Fruit fly (Drosophila melanogaster): ENCODE data around the gene CG14937.
A peak's percentile ranks its signal among the peaks of the same experiment; 100 is the strongest.

CG14937 gene

DNA sequence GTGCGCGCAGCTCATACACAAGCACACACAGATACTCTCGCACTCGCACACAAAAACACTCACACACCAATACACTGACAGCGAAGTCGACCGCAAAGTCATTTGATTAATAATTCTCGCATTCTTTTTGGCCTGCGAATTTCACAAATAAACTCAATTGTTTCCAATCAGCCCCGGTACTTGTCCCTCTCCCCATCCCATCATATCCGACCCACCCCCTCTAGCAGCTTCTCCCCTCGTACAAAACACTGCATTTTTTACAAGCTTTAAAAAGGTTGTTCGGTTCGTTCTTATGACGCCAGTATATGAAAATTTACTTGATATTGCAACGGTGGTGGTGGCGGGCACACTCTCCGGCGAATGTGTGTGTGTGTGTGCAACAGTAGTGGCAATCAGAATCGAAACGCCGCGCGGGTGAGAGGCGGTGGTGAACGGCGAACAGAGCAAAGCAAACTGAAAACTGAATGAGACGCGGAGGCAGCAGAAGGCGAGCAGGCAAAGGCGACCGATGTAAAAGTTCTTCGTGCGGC lies 13.9 kb upstream of the CG14937 start (continued):
- TF ChIP-seq hb (GFP tag; IDR thresholded peaks at IDR 0.05; ENCODE audit: partially characterized antibody) = no peak
- TF ChIP-seq CG16815 (GFP tag; optimal IDR thresholded peaks at IDR 0.05) = no peak
- no peak for TF ChIP-seq Fer3 (tag; optimal IDR thresholded peaks at IDR 0.05)
- 0 out of 2 replicates have a peak, but pooled peaks have one; percentile 23 for TF ChIP-seq Dref (GFP tag; IDR thresholded peaks at IDR 0.05)
- TF ChIP-seq CG17802 (tag; optimal IDR thresholded peaks at IDR 0.05) = no peak
- no peak for TF ChIP-seq BEAF-32 (GFP tag; optimal IDR thresholded peaks at IDR 0.05)
- TF ChIP-seq CG17912 (GFP tag; optimal IDR thresholded peaks at IDR 0.05) = no peak
- TF ChIP-seq CG17328 (GFP tag; IDR thresholded peaks at IDR 0.05) = peak; percentile 36; the same call in 1 of the 2 replicates
- TF ChIP-seq Nf-YB (GFP tag; optimal IDR thresholded peaks at IDR 0.05) = peak; percentile 32
- peak; percentile 98 for TF ChIP-seq cg (GFP tag; optimal IDR thresholded peaks at IDR 0.05)
- TF ChIP-seq Pdp1 (GFP tag; optimal IDR thresholded peaks at IDR 0.05) = peak in 1 of 2 experiments; percentile 13
- TF ChIP-seq jing (GFP tag; optimal IDR thresholded peaks at IDR 0.05) = no peak
- no peak for TF ChIP-seq Oaz (GFP tag; IDR thresholded peaks at IDR 0.05)
- no peak for TF ChIP-seq salm (tag; optimal IDR thresholded peaks at IDR 0.05)
- TF ChIP-seq maf-S (GFP tag; optimal IDR thresholded peaks at IDR 0.05) = no peak
- peak; percentile 65 for TF ChIP-seq lab (GFP tag; optimal IDR thresholded peaks at IDR 0.05)
- 0 out of 2 replicates have a peak, but pooled peaks have one; percentile 30 for TF ChIP-seq cas (GFP tag; IDR thresholded peaks at IDR 0.05)
- TF ChIP-seq Optix (GFP tag; IDR thresholded peaks at IDR 0.05) = no peak
- TF ChIP-seq zen2 (GFP tag; IDR thresholded peaks at IDR 0.05; ENCODE audit: partially characterized antibody) = 0 out of 3 replicates have a peak, but pooled peaks have one; percentile 31
- peak; percentile 25; the same call in 1 of the 3 replicates for TF ChIP-seq knrl (GFP tag; IDR thresholded peaks at IDR 0.05; ENCODE audit: partially characterized antibody)
- TF ChIP-seq H2.0 (GFP tag; IDR thresholded peaks at IDR 0.05) = no peak
- TF ChIP-seq lilli (GFP tag; optimal IDR thresholded peaks at IDR 0.05) = no peak
- TF ChIP-seq CG11504 (tag; optimal IDR thresholded peaks at IDR 0.05) = no peak
- TF ChIP-seq CG14050 (GFP tag; IDR thresholded peaks at IDR 0.05) = no peak
- no peak for TF ChIP-seq Abd-B (GFP tag; optimal IDR thresholded peaks at IDR 0.05)
- TF ChIP-seq Hsf (GFP tag; optimal IDR thresholded peaks at IDR 0.05) = no peak
- no peak for TF ChIP-seq CG30403 (GFP tag; optimal IDR thresholded peaks at IDR 0.05)
- TF ChIP-seq CG12942 (GFP tag; optimal IDR thresholded peaks at IDR 0.05) = no peak
- peak; percentile 1 for TF ChIP-seq tap (tag; optimal IDR thresholded peaks at IDR 0.05)
- no peak for TF ChIP-seq ind (GFP tag; optimal IDR thresholded peaks at IDR 0.05)
- peak; percentile 87 for TF ChIP-seq Jarid2 (GFP tag; optimal IDR thresholded peaks at IDR 0.05)
- TF ChIP-seq CG18619 (GFP tag; optimal IDR thresholded peaks at IDR 0.05) = no peak
- no peak for TF ChIP-seq yki (optimal IDR thresholded peaks at IDR 0.05)
- TF ChIP-seq Drgx (GFP tag; IDR thresholded peaks at IDR 0.05) = peak; percentile 43; the same call in 1 of the 2 replicates
- peak; percentile 95 for TF ChIP-seq abd-A (tag; optimal IDR thresholded peaks at IDR 0.05)
- TF ChIP-seq CG1529 (GFP tag; optimal IDR thresholded peaks at IDR 0.05) = no peak
- no peak for TF ChIP-seq CG33213 (GFP tag; optimal IDR thresholded peaks at IDR 0.05)
- no peak for TF ChIP-seq CG14710 (tag; optimal IDR thresholded peaks at IDR 0.05)
- peak; percentile 71 for TF ChIP-seq Elba2 (GFP tag; optimal IDR thresholded peaks at IDR 0.05)
- TF ChIP-seq sim (GFP tag; IDR thresholded peaks at IDR 0.05) = no peak
- TF ChIP-seq pan (optimal IDR thresholded peaks at IDR 0.05) = no peak
- TF ChIP-seq pan (GFP tag; optimal IDR thresholded peaks at IDR 0.05 in 1 of 2, IDR thresholded peaks at IDR 0.05 in 1 of 2) = no peak
- peak; percentile 28 for TF ChIP-seq CG3163 (GFP tag; optimal IDR thresholded peaks at IDR 0.05)
- TF ChIP-seq CG11723 (GFP tag; optimal IDR thresholded peaks at IDR 0.05) = no peak
- peak; percentile 98 for TF ChIP-seq chinmo (GFP tag; IDR thresholded peaks at IDR 0.05; ENCODE audit: partially characterized antibody)
- TF ChIP-seq CG34376 (GFP tag; optimal IDR thresholded peaks at IDR 0.05) = peak; percentile 52
- TF ChIP-seq CG18764 (GFP tag; optimal IDR thresholded peaks at IDR 0.05) = no peak
- no peak for TF ChIP-seq fru (optimal IDR thresholded peaks at IDR 0.05)
- TF ChIP-seq HLHmδ (GFP tag; optimal IDR thresholded peaks at IDR 0.05) = peak; percentile 20
- TF ChIP-seq da (GFP tag; optimal IDR thresholded peaks at IDR 0.05) = no peak
- no peak for TF ChIP-seq CG12659 (GFP tag; optimal IDR thresholded peaks at IDR 0.05)
